Fruit fly (Drosophila melanogaster): ENCODE results near the gene CG10512.

CG10512 gene

dm6 chr3L:21176276-21176934, 26.3 kb upstream of the CG10512 start:
- TF ChIP-seq CG13204 (GFP tag; optimal IDR thresholded peaks at IDR 0.05) (no peak), fd96Ca (GFP tag; IDR thresholded peaks at IDR 0.05) (0 out of 3 replicates have a peak, but pooled peaks have one; percentile 5)

dm6 chr3L:21176935-21177581, 25.7 kb upstream of the CG10512 start:
- TF ChIP-seq CG4496 (GFP tag; IDR thresholded peaks at IDR 0.05): peak; percentile 81; the same call in 2 of the 3 replicates
- TF ChIP-seq CG10348 (GFP tag; IDR thresholded peaks at IDR 0.05): no peak
- TF ChIP-seq CG9948 (tag; optimal IDR thresholded peaks at IDR 0.05): no peak
- TF ChIP-seq fd96Ca (GFP tag; IDR thresholded peaks at IDR 0.05): no peak
- peak; percentile 45 for TF ChIP-seq rn (GFP tag; IDR thresholded peaks at IDR 0.05)
- TF ChIP-seq Pif1B (GFP tag; optimal IDR thresholded peaks at IDR 0.05): peak; percentile 41
- TF ChIP-seq CG8301 (tag; optimal IDR thresholded peaks at IDR 0.05): peak; percentile 61
- peak; percentile 44 for TF ChIP-seq CG8159 (tag; optimal IDR thresholded peaks at IDR 0.05)
- TF ChIP-seq gl (tag; optimal IDR thresholded peaks at IDR 0.05): no peak
- peak; percentile 27 for TF ChIP-seq CG13204 (GFP tag; optimal IDR thresholded peaks at IDR 0.05)
- peak; percentile 58 for TF ChIP-seq CG12605 (GFP tag; IDR thresholded peaks at IDR 0.05)
- TF ChIP-seq CG14655 (GFP tag; optimal IDR thresholded peaks at IDR 0.05): no peak
- peak; percentile 47 for TF ChIP-seq CG17806 (tag; optimal IDR thresholded peaks at IDR 0.05)
- peak; percentile 21 for TF ChIP-seq CG15710 (tag; optimal IDR thresholded peaks at IDR 0.05)
- peak; percentile 74 for TF ChIP-seq CG32121 (GFP tag; IDR thresholded peaks at IDR 0.05)
- TF ChIP-seq Snoo (tag; optimal IDR thresholded peaks at IDR 0.05): peak; percentile 14
- peak; percentile 5 for TF ChIP-seq CG34367 (tag; optimal IDR thresholded peaks at IDR 0.05)
- TF ChIP-seq D1 (tag; optimal IDR thresholded peaks at IDR 0.05): peak; percentile 62
- TF ChIP-seq Pif1A (GFP tag; optimal IDR thresholded peaks at IDR 0.05): peak; percentile 60
- no peak for TF ChIP-seq EcR (GFP tag; optimal IDR thresholded peaks at IDR 0.05)
- TF ChIP-seq Ets98B (GFP tag; IDR thresholded peaks at IDR 0.05): peak; percentile 78

dm6 chr3L:21185622-21186021, 17.1 kb upstream of the CG10512 start:
- no peak for TF ChIP-seq CG8301 (tag; optimal IDR thresholded peaks at IDR 0.05)
- TF ChIP-seq CG17806 (tag; optimal IDR thresholded peaks at IDR 0.05): no peak
- TF ChIP-seq Ets98B (GFP tag; IDR thresholded peaks at IDR 0.05): no peak
- TF ChIP-seq CG4496 (GFP tag; IDR thresholded peaks at IDR 0.05): no peak
- TF ChIP-seq gl (tag; optimal IDR thresholded peaks at IDR 0.05): no peak
- no peak for TF ChIP-seq Snoo (tag; optimal IDR thresholded peaks at IDR 0.05)
- TF ChIP-seq CG13204 (GFP tag; optimal IDR thresholded peaks at IDR 0.05): no peak
- TF ChIP-seq EcR (GFP tag; optimal IDR thresholded peaks at IDR 0.05): no peak
- TF ChIP-seq Pif1B (GFP tag; optimal IDR thresholded peaks at IDR 0.05): no peak
- TF ChIP-seq rn (GFP tag; IDR thresholded peaks at IDR 0.05): no peak
- TF ChIP-seq CG12605 (GFP tag; IDR thresholded peaks at IDR 0.05): no peak
- no peak for TF ChIP-seq fd96Ca (GFP tag; IDR thresholded peaks at IDR 0.05)
- no peak for TF ChIP-seq CG14655 (GFP tag; optimal IDR thresholded peaks at IDR 0.05)
- TF ChIP-seq CG15710 (tag; optimal IDR thresholded peaks at IDR 0.05): no peak
- no peak for TF ChIP-seq D1 (tag; optimal IDR thresholded peaks at IDR 0.05)
- no peak for TF ChIP-seq CG8159 (tag; optimal IDR thresholded peaks at IDR 0.05)
- no peak for TF ChIP-seq CG9948 (tag; optimal IDR thresholded peaks at IDR 0.05)
- no peak for TF ChIP-seq CG34367 (tag; optimal IDR thresholded peaks at IDR 0.05)

- peak; percentile 93 for TF ChIP-seq CG12605 (GFP tag; IDR thresholded peaks at IDR 0.05)
- no peak for TF ChIP-seq CG13204 (GFP tag; optimal IDR thresholded peaks at IDR 0.05)
These were observed 16.2 kb upstream of the CG10512 start for dm6 chr3L:21186487-21186886.

dm6 chr3L:21192024-21192423, 10.7 kb upstream of the CG10512 start:
- TF ChIP-seq EcR (GFP tag; optimal IDR thresholded peaks at IDR 0.05) (no peak), CG12605 (GFP tag; IDR thresholded peaks at IDR 0.05) (no peak), D1 (tag; optimal IDR thresholded peaks at IDR 0.05) (no peak), rn (GFP tag; IDR thresholded peaks at IDR 0.05) (no peak), CG15710 (tag; optimal IDR thresholded peaks at IDR 0.05) (no peak)

dm6 chr3L:21193170-21193569, 9.6 kb upstream of the CG10512 start, which contains the start of gene CG42337:
CG42337 (minus strand) TSS chr3L:21193363.
- TF ChIP-seq Ets98B (GFP tag; IDR thresholded peaks at IDR 0.05) (no peak), fd96Ca (GFP tag; IDR thresholded peaks at IDR 0.05) (0 out of 3 replicates have a peak, but pooled peaks have one; percentile 28), CG4496 (GFP tag; IDR thresholded peaks at IDR 0.05) (0 out of 3 replicates have a peak, but pooled peaks have one; percentile 15)

- TF ChIP-seq CG15710 (tag; optimal IDR thresholded peaks at IDR 0.05) (no peak), Snoo (tag; optimal IDR thresholded peaks at IDR 0.05) (no peak), CG13204 (GFP tag; optimal IDR thresholded peaks at IDR 0.05) (no peak), CG32121 (GFP tag; IDR thresholded peaks at IDR 0.05) (no peak), gl (tag; optimal IDR thresholded peaks at IDR 0.05) (no peak), fd96Ca (GFP tag; IDR thresholded peaks at IDR 0.05) (no peak), CG10348 (GFP tag; IDR thresholded peaks at IDR 0.05) (no peak), CG4496 (GFP tag; IDR thresholded peaks at IDR 0.05) (no peak), CG34367 (tag; optimal IDR thresholded peaks at IDR 0.05) (no peak), Pif1A (GFP tag; optimal IDR thresholded peaks at IDR 0.05) (no peak), CG8301 (tag; optimal IDR thresholded peaks at IDR 0.05) (no peak), rn (GFP tag; IDR thresholded peaks at IDR 0.05) (no peak), EcR (GFP tag; optimal IDR thresholded peaks at IDR 0.05) (no peak), CG17806 (tag; optimal IDR thresholded peaks at IDR 0.05) (no peak), CG9948 (tag; optimal IDR thresholded peaks at IDR 0.05) (no peak), D1 (tag; optimal IDR thresholded peaks at IDR 0.05) (no peak), CG12605 (GFP tag; IDR thresholded peaks at IDR 0.05) (no peak)
These were observed 8.3 kb upstream of the CG10512 start for dm6 chr3L:21194392-21194925.
